Fruit fly (Drosophila melanogaster): ENCODE data around the gene zen.

The zen gene

DNA sequence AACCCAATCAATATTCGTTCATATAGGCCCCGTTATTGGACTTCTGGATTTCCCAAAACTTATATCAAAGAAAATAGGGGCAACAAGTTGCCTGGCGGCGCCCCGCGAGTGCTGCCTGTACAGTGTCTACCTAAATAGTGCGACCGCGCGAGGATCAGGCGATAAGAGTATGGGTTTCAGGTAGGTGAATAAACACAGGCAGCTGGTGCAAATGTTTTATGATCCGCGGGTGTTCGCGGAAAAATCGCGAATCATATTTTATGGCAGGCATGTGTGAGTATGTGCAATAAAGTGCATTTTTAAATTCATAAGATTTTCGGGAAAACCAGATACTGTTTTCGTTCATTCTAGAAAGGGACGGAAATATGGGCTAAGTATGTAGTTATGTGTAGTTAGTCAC is 1.5 kb upstream of the zen start:
- TF ChIP-seq CG1620 (GFP tag; optimal IDR thresholded peaks at IDR 0.05) (no peak), CG14711 (tag; optimal IDR thresholded peaks at IDR 0.05) (no peak), Crg-1 (GFP tag; optimal IDR thresholded peaks at IDR 0.05) (no peak), cnc (optimal IDR thresholded peaks at IDR 0.05) (no peak), CG7101 (tag; optimal IDR thresholded peaks at IDR 0.05) (no peak), CG11617 (GFP tag; optimal IDR thresholded peaks at IDR 0.05) (no peak), Mnt (GFP tag; optimal IDR thresholded peaks at IDR 0.05) (no peak), ovo (GFP tag; optimal IDR thresholded peaks at IDR 0.05) (no peak), CG7045 (GFP tag; optimal IDR thresholded peaks at IDR 0.05) (no peak), Clk (GFP tag; optimal IDR thresholded peaks at IDR 0.05) (no peak), bab1 (GFP tag; optimal IDR thresholded peaks at IDR 0.05) (no peak), pad (GFP tag; optimal IDR thresholded peaks at IDR 0.05) (no peak)

DNA sequence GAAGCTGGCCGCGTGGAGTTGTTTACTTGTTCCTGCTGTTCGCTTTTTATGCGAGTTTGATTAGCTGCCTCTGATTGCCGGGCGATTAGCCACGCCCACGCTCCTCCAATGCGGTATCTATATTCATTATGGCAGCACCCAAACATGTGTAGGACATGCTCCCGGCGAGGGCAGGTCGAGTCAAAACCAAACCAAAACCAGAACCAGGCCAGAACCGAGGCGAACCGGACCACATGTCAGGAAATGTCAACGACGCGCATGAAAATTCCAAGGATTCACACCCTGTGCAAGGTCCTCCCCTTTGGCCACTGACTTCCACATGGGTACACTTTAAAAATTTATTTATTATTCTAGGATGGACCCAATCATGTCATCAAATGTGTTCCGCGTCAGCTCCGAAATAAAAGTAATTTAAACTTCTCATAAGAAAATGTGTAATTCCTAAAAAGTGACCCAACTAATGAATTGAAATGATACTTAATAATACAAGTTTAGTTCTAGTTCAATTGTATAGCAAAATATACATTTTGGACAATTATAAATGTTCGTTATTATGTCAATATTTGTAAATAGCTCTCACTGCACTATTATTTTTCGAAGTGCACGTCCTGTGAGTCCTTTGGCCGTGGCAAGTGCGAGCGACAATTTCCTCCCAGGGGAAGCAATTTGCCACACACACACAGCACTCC is 2.4 kb downstream of the zen start:
- no peak for TF ChIP-seq CG7101 (tag; optimal IDR thresholded peaks at IDR 0.05)
- no peak for TF ChIP-seq cic (GFP tag; optimal IDR thresholded peaks at IDR 0.05)
- no peak for TF ChIP-seq CG1620 (GFP tag; optimal IDR thresholded peaks at IDR 0.05)
- no peak for TF ChIP-seq Hr96 (GFP tag; optimal IDR thresholded peaks at IDR 0.05)
- TF ChIP-seq CG33017 (tag; optimal IDR thresholded peaks at IDR 0.05) = no peak

DNA sequence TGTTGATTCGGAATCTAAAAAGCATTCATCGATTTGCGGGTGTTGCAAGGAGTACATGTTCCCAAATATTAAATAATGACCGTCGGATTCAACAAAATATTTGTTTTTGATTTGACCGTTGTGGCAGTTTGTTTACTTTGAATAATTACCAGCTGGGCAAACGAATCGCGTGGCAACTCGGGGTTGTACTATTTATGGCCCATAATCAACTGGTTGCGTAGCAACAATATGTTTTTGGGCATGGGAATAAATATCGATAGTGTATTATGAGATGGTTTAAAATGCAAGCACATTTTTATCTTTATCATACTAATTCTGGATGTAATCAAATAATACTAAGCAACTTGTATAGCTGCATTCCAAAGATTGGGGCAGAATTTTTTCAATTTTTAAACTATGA is 6.1 kb downstream of the zen start, which contains the start of gene CG34297:
CG34297 (minus strand) TSS at position 101 of the 400 bp plus-strand sequence.
- TF ChIP-seq CG12768 (GFP tag; optimal IDR thresholded peaks at IDR 0.05) = no peak
- TF ChIP-seq Hr96 (GFP tag; optimal IDR thresholded peaks at IDR 0.05) = no peak
- TF ChIP-seq CG7101 (tag; optimal IDR thresholded peaks at IDR 0.05) = no peak
- TF ChIP-seq CG1620 (GFP tag; optimal IDR thresholded peaks at IDR 0.05) = no peak
- no peak for TF ChIP-seq tj (GFP tag; optimal IDR thresholded peaks at IDR 0.05)

DNA sequence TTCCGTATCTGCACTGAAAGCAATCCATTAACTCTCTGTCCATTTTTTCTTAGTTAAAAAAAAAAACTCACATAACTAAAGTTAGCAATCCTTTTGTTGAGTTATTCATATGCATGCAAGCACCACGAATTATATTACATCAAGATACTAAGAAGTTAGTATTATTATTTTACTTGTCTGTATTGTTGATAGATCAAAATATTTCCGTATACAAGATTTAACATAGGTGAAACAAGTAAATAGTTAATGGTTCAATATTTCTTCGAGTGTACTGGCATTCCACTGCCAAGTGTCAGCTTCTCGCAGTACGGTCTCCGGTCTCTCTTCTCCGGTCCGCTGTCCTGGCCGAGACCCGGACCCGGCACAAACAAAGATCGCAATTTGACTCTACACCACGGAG is 7.8 kb downstream of the zen start:
- TF ChIP-seq kay (GFP tag; ENCODE audit: borderline replicate concordance) (no peak), cnc (optimal IDR thresholded peaks at IDR 0.05) (no peak), CG12768 (GFP tag; optimal IDR thresholded peaks at IDR 0.05) (no peak), bab1 (GFP tag; optimal IDR thresholded peaks at IDR 0.05) (no peak), toe (GFP tag; optimal IDR thresholded peaks at IDR 0.05) (no peak), CG11617 (GFP tag; optimal IDR thresholded peaks at IDR 0.05) (no peak), CG33017 (tag; optimal IDR thresholded peaks at IDR 0.05) (no peak), pad (GFP tag; optimal IDR thresholded peaks at IDR 0.05) (no peak), Clk (GFP tag; optimal IDR thresholded peaks at IDR 0.05) (no peak), Mnt (GFP tag; optimal IDR thresholded peaks at IDR 0.05) (no peak), Hr96 (GFP tag; optimal IDR thresholded peaks at IDR 0.05) (no peak), Crg-1 (GFP tag; optimal IDR thresholded peaks at IDR 0.05) (no peak), ovo (GFP tag; optimal IDR thresholded peaks at IDR 0.05) (no peak), cic (GFP tag; optimal IDR thresholded peaks at IDR 0.05) (no peak), CG1620 (GFP tag; optimal IDR thresholded peaks at IDR 0.05) (no peak), tj (GFP tag; optimal IDR thresholded peaks at IDR 0.05) (no peak), CG7045 (GFP tag; optimal IDR thresholded peaks at IDR 0.05) (no peak), CG14711 (tag; optimal IDR thresholded peaks at IDR 0.05) (no peak), CG5204 (GFP tag; optimal IDR thresholded peaks at IDR 0.05) (no peak), CG7101 (tag; optimal IDR thresholded peaks at IDR 0.05) (no peak)

DNA sequence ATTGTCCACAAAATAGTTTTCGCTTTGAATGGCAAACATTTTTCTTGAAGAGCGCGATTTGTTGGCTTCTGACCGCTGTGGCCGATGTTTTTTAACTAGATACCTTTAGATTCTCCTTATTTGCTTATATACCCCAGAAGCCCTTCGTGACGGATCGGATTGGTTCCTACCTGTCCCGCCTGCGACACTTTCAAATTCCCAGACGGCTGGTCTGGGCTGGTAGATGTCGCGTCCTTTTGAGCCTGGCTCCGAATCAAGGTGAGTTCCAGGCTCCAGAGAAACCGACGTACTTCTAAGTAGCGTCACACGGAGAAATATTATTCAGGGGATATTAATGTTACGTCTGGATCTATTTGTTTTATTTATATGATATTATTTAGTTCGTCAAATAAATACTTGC is 10.0 kb downstream of the zen start, which contains the start of gene zen2:
zen2 (minus strand) TSS at position 101 of the 400 bp plus-strand sequence.
- TF ChIP-seq ovo (GFP tag; optimal IDR thresholded peaks at IDR 0.05) (no peak), Mnt (GFP tag; optimal IDR thresholded peaks at IDR 0.05) (no peak), CG12768 (GFP tag; optimal IDR thresholded peaks at IDR 0.05) (no peak), pad (GFP tag; optimal IDR thresholded peaks at IDR 0.05) (no peak), tj (GFP tag; optimal IDR thresholded peaks at IDR 0.05) (no peak), CG7045 (GFP tag; optimal IDR thresholded peaks at IDR 0.05) (no peak), Hr96 (GFP tag; optimal IDR thresholded peaks at IDR 0.05) (no peak), kay (GFP tag; ENCODE audit: borderline replicate concordance) (no peak), CG1620 (GFP tag; optimal IDR thresholded peaks at IDR 0.05) (no peak), CG5204 (GFP tag; optimal IDR thresholded peaks at IDR 0.05) (no peak), cic (GFP tag; optimal IDR thresholded peaks at IDR 0.05) (no peak), CG14711 (tag; optimal IDR thresholded peaks at IDR 0.05) (no peak), CG7101 (tag; optimal IDR thresholded peaks at IDR 0.05) (no peak), bab1 (GFP tag; optimal IDR thresholded peaks at IDR 0.05) (no peak)

DNA sequence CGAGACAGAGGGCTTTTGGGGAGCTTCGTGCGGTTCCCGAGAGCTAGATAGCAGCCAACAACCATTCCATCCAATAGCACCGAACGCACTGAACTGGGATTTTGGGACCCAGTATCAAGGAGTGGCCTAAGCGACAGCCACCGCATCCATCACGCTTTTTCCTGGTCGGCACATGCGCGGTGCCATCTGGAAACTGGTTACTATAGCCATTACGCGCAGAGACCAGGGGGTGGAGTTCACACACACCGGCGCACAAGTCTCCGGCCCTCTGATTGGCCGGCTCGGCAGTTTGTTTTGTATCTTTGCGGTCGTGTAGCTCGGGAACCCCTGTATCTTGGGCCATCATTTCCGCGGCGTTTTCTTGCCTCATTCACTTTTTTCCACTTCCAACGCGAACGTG is 12.0 kb downstream of the zen start, which contains the start of gene pb:
pb (minus strand) TSS at position 81 of the 400 bp plus-strand sequence.
- TF ChIP-seq kay (GFP tag; ENCODE audit: borderline replicate concordance) (peak; percentile 20), Clk (GFP tag; optimal IDR thresholded peaks at IDR 0.05) (no peak)

DNA sequence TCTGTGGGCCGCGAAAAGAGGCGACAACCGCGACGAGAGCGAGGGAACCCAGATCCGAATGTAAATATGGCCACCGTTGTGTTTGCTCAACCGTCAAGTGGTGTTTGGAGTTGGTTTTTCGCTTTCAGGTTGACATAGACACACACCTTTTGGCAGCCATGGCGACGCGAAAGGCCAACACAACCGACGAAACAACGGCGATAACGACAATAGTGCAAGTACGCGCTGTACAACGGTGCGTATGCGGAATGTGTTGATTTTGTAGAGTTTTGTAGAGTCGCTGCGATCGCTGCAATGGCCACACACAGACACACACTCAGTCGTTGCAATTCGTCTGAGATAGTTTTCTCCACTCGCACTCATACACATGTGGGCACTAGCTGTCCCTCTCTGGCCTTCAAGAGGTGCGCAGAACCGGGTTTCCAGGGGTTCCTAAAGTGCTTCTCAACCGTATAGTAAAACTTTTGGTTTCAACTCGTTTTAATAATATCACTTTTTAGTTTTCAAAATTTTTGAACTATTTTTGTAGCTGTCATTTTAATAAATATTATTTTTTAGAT is 12.5 kb downstream of the zen start:
- TF ChIP-seq ovo (GFP tag; optimal IDR thresholded peaks at IDR 0.05) = no peak
- no peak for TF ChIP-seq CG11617 (GFP tag; optimal IDR thresholded peaks at IDR 0.05)
- no peak for TF ChIP-seq cnc (optimal IDR thresholded peaks at IDR 0.05)
- TF ChIP-seq Crg-1 (GFP tag; optimal IDR thresholded peaks at IDR 0.05) = no peak
- TF ChIP-seq kay (GFP tag; ENCODE audit: borderline replicate concordance) = no peak
- no peak for TF ChIP-seq CG1620 (GFP tag; optimal IDR thresholded peaks at IDR 0.05)
- no peak for TF ChIP-seq Mnt (GFP tag; optimal IDR thresholded peaks at IDR 0.05)
- TF ChIP-seq CG5204 (GFP tag; optimal IDR thresholded peaks at IDR 0.05) = no peak
- TF ChIP-seq bab1 (GFP tag; optimal IDR thresholded peaks at IDR 0.05) = no peak
- no peak for TF ChIP-seq CG33017 (tag; optimal IDR thresholded peaks at IDR 0.05)
- TF ChIP-seq toe (GFP tag; optimal IDR thresholded peaks at IDR 0.05) = no peak
- no peak for TF ChIP-seq Clk (GFP tag; optimal IDR thresholded peaks at IDR 0.05)
- TF ChIP-seq tj (GFP tag; optimal IDR thresholded peaks at IDR 0.05) = no peak
- no peak for TF ChIP-seq CG7101 (tag; optimal IDR thresholded peaks at IDR 0.05)
- TF ChIP-seq CG14711 (tag; optimal IDR thresholded peaks at IDR 0.05) = no peak
- no peak for TF ChIP-seq CG12768 (GFP tag; optimal IDR thresholded peaks at IDR 0.05)
